Worm (Caenorhabditis elegans) whole organism, L4/young adult: ENCODE data around the gene F56C3.1.
"Not testable (repeated sequence)": the region's sequence is repeated elsewhere in the genome, so short reads cannot be mapped to it uniquely, and the experiment has no call there.

Experiments used
- dao-5 ChIP-seq: sonication (generic microtip); optimal IDR thresholded peaks from 2 replicates; lab custom pipeline; 2016; ENCODE audit warnings: missing genotype, missing genetic modification characterization, moderate library complexity, missing compliant biosample characterization
- him-1 ChIP-seq: sonication (generic microtip); optimal IDR thresholded peaks from 2 replicates; lab custom pipeline; 2016; ENCODE audit warnings: missing genotype, missing genetic modification reagents, missing genetic modification characterization, missing compliant biosample characterization

DNA sequence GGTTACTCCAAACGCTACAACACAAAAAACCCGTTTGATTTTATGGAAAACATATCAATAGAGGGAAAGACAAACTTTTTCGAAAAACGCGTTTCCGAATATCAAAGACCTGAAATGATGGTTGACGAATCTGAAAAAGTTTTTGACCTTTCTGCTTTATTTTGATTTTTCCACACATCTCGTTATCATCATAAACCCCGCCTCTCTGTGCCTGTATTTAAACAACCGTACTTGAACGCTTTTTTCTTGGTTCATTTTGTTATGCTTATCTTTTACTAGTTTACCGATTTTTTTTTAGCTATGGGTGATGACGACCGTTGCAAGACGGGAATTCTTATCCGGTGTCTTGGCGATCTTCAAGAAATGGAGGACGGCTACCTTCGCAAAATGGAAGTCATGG is 43.6 kb downstream of the F56C3.1 start, which contains the start of gene F19G12.1:
- not testable (repeated sequence) for TF ChIP-seq him-1; dao-5 (tag; lab: Kevin White, UChicago)
